Fruit fly (Drosophila melanogaster) whole organism, embryonic: Measurements from ENCODE around the gene Lamp1.

Source experiments
- Atf-2 ChIP-seq: fragments of 200-800 bp; sonication (Bioruptor generic); optimal IDR thresholded peaks from 2 replicates; lab custom pipeline; 2016; ENCODE audit warnings: missing biosample characterization, missing genetic modification characterization
- CG12236 ChIP-seq: fragments of 200-800 bp; sonication (Bioruptor generic); optimal IDR thresholded peaks from 2 replicates; lab custom pipeline; 2016; ENCODE audit warnings: missing biosample characterization, missing genetic modification characterization
- CG12299 ChIP-seq: fragments of 200-800 bp; sonication (Bioruptor generic); optimal IDR thresholded peaks from 2 replicates; lab custom pipeline; 2018; ENCODE audit warnings: missing biosample characterization, mild to moderate bottlenecking, missing genetic modification characterization
- CG13894 ChIP-seq: fragments of 200-800 bp; sonication (Bioruptor generic); optimal IDR thresholded peaks from 3 replicates; lab custom pipeline; 2018; ENCODE audit warnings: missing biosample characterization, mild to moderate bottlenecking, missing genetic modification characterization, moderate library complexity
- CG14710 ChIP-seq: fragments of 200-800 bp; sonication (Bioruptor generic); optimal IDR thresholded peaks from 3 replicates; lab custom pipeline; 2019; ENCODE audit warnings: missing biosample characterization, mild to moderate bottlenecking, missing genetic modification characterization, moderate library complexity
- CG14860 ChIP-seq: fragments of 200-800 bp; sonication (Bioruptor generic); IDR thresholded peaks from 3 replicates; pipeline ENCODE4 v1.3.6; 2022; ENCODE audit warnings: missing biosample characterization, missing genetic modification characterization; ENCODE audit not compliant: partially characterized antibody
- CG17328 ChIP-seq: fragments of 200-800 bp; sonication (Bioruptor generic); IDR thresholded peaks from 2 replicates; pipeline ENCODE4 v1.3.6; 2022; ENCODE audit warnings: missing biosample characterization, missing genetic modification characterization
- CG17612 ChIP-seq: fragments of 200-800 bp; sonication (Bioruptor generic); IDR thresholded peaks from 2 replicates; pipeline ENCODE4 v1.3.6; 2022; ENCODE audit warnings: missing biosample characterization, missing genetic modification characterization
- CG17802 ChIP-seq: fragments of 200-800 bp; sonication (Bioruptor generic); optimal IDR thresholded peaks from 2 replicates; lab custom pipeline; 2018; ENCODE audit warnings: missing biosample characterization, mild to moderate bottlenecking, missing genetic modification characterization, moderate library complexity
- CG1832 ChIP-seq: fragments of 200-800 bp; sonication (Bioruptor generic); optimal IDR thresholded peaks from 2 replicates; lab custom pipeline; 2017; ENCODE audit warnings: missing biosample characterization, mild to moderate bottlenecking, missing genetic modification characterization, inconsistent platforms
- CG32767 ChIP-seq: fragments of 200-800 bp; sonication (Bioruptor generic); IDR thresholded peaks from 2 replicates; pipeline ENCODE4 v1.3.6; 2022; ENCODE audit warnings: missing biosample characterization, missing genetic modification characterization
- CG3838 ChIP-seq: fragments of 200-800 bp; sonication (Bioruptor generic); optimal IDR thresholded peaks from 3 replicates; lab custom pipeline; 2016; ENCODE audit warnings: missing biosample characterization, missing genetic modification characterization
- CG4282 ChIP-seq: fragments of 200-800 bp; sonication (Bioruptor generic); optimal IDR thresholded peaks from 2 replicates; lab custom pipeline; 2016; ENCODE audit warnings: missing biosample characterization, missing genetic modification characterization
- CG4404 ChIP-seq: fragments of 200-800 bp; sonication (Bioruptor generic); IDR thresholded peaks from 2 replicates; pipeline ENCODE4 v1.3.6; 2022; ENCODE audit warnings: missing biosample characterization, missing genetic modification characterization
- CG4424 ChIP-seq: fragments of 200-800 bp; sonication (Bioruptor generic); optimal IDR thresholded peaks from 3 replicates; lab custom pipeline; 2016; ENCODE audit warnings: missing biosample characterization, missing genetic modification characterization
- CG4617 ChIP-seq: fragments of 200-800 bp; sonication (Bioruptor generic); optimal IDR thresholded peaks from 3 replicates; lab custom pipeline; 2016; ENCODE audit warnings: missing biosample characterization, missing genetic modification characterization, borderline replicate concordance
- CG6175 ChIP-seq: fragments of 200-800 bp; sonication (Bioruptor generic); IDR thresholded peaks from 3 replicates; pipeline ENCODE4 v1.3.6; 2022; ENCODE audit warnings: missing biosample characterization, missing genetic modification characterization
- CG7372 ChIP-seq: fragments of 200-800 bp; sonication (Bioruptor generic); IDR thresholded peaks from 2 replicates; pipeline ENCODE4 v1.3.6; 2022; ENCODE audit warnings: missing biosample characterization, missing genetic modification characterization
- CG7556 ChIP-seq: fragments of 200-800 bp; sonication (Bioruptor generic); optimal IDR thresholded peaks from 2 replicates; lab custom pipeline; 2017; ENCODE audit warnings: missing biosample characterization, mild to moderate bottlenecking, missing genetic modification characterization
- CG7928 ChIP-seq: fragments of 200-800 bp; sonication (Bioruptor generic); optimal IDR thresholded peaks from 2 replicates; lab custom pipeline; 2017; ENCODE audit warnings: missing biosample characterization, mild to moderate bottlenecking, missing genetic modification characterization
- CTCF ChIP-seq: fragments of 200-800 bp; sonication (Bioruptor generic); optimal IDR thresholded peaks from 2 replicates; lab custom pipeline; 2017; ENCODE audit warnings: missing biosample characterization, mild to moderate bottlenecking, missing genetic modification characterization, moderate library complexity
- Chrac-16 ChIP-seq: fragments of 200-800 bp; sonication (Bioruptor generic); optimal IDR thresholded peaks from 3 replicates; lab custom pipeline; 2016; ENCODE audit warnings: missing biosample characterization, missing genetic modification characterization
- CkIIα-i1 ChIP-seq: fragments of 200-800 bp; sonication (Bioruptor generic); IDR thresholded peaks from 2 replicates; pipeline ENCODE4 v1.3.6; 2022; ENCODE audit warnings: missing biosample characterization, missing genetic modification characterization
- CrebB ChIP-seq: fragments of 200-800 bp; sonication (Bioruptor generic); optimal IDR thresholded peaks from 3 replicates; lab custom pipeline; 2018; ENCODE audit warnings: missing biosample characterization, mild to moderate bottlenecking, missing genetic modification characterization
- Dek ChIP-seq: fragments of 200-800 bp; sonication (Bioruptor generic); optimal IDR thresholded peaks from 3 replicates; lab custom pipeline; 2019; ENCODE audit warnings: missing biosample characterization, mild to moderate bottlenecking, missing genetic modification characterization, moderate library complexity
- HHEX ChIP-seq: fragments of 200-800 bp; sonication (Bioruptor generic); optimal IDR thresholded peaks from 3 replicates; lab custom pipeline; 2017; ENCODE audit warnings: missing biosample characterization, mild to moderate bottlenecking, missing genetic modification characterization, missing genetic modification reagents
- Hey ChIP-seq: fragments of 200-800 bp; sonication (Bioruptor generic); optimal IDR thresholded peaks from 3 replicates; lab custom pipeline; 2018; ENCODE audit warnings: missing biosample characterization, mild to moderate bottlenecking, missing genetic modification characterization
- Lim3 ChIP-seq: fragments of 200-800 bp; sonication (Bioruptor generic); IDR thresholded peaks from 2 replicates; pipeline ENCODE4 v1.3.6; 2022; ENCODE audit warnings: missing biosample characterization, missing genetic modification characterization
- Nf-YB ChIP-seq: fragments of 200-800 bp; sonication (Bioruptor generic); optimal IDR thresholded peaks from 3 replicates; lab custom pipeline; 2019; ENCODE audit warnings: missing biosample characterization, mild to moderate bottlenecking, missing genetic modification characterization, moderate library complexity
- Nf-YC ChIP-seq: fragments of 200-800 bp; optimal IDR thresholded peaks from 3 replicates; lab custom pipeline; 2019; ENCODE audit warnings: missing biosample characterization, mild to moderate bottlenecking, missing genetic modification characterization, moderate library complexity
- Spps ChIP-seq: fragments of 200-800 bp; sonication (Bioruptor generic); optimal IDR thresholded peaks from 2 replicates; lab custom pipeline; 2018; ENCODE audit warnings: missing biosample characterization, mild to moderate bottlenecking, missing genetic modification characterization
- YL-1 ChIP-seq: fragments of 200-800 bp; sonication (Bioruptor generic); optimal IDR thresholded peaks from 3 replicates; lab custom pipeline; 2017; ENCODE audit warnings: missing biosample characterization, mild to moderate bottlenecking, missing genetic modification characterization
- ac ChIP-seq: fragments of 200-800 bp; sonication (Bioruptor generic); optimal IDR thresholded peaks from 3 replicates; lab custom pipeline; 2017; ENCODE audit warnings: missing biosample characterization, mild to moderate bottlenecking, missing genetic modification characterization
- amos ChIP-seq: fragments of 200-800 bp; sonication (Bioruptor generic); IDR thresholded peaks from 2 replicates; pipeline ENCODE4 v1.3.6; 2022; ENCODE audit warnings: missing biosample characterization, missing genetic modification characterization; ENCODE audit not compliant: partially characterized antibody
- ato ChIP-seq: fragments of 200-800 bp; sonication (Bioruptor generic); IDR thresholded peaks from 2 replicates; pipeline ENCODE4 v1.3.6; 2022; ENCODE audit warnings: missing biosample characterization, missing genetic modification characterization; ENCODE audit not compliant: partially characterized antibody
- ci ChIP-seq: fragments of 200-800 bp; sonication (Bioruptor generic); IDR thresholded peaks from 3 replicates; pipeline ENCODE4 v1.3.6; 2022; ENCODE audit warnings: missing biosample characterization, missing genetic modification characterization
- dimm ChIP-seq: fragments of 200-800 bp; sonication (Bioruptor generic); IDR thresholded peaks from 2 replicates; pipeline ENCODE4 v1.3.6; 2022; ENCODE audit warnings: missing biosample characterization, missing genetic modification characterization
- fd96Cb ChIP-seq: fragments of 200-800 bp; sonication (Bioruptor generic); optimal IDR thresholded peaks from 2 replicates; lab custom pipeline; 2018; ENCODE audit warnings: missing biosample characterization, mild to moderate bottlenecking, missing genetic modification characterization, moderate library complexity
- gcm ChIP-seq: fragments of 200-800 bp; sonication (Bioruptor generic); optimal IDR thresholded peaks from 2 replicates; lab custom pipeline; 2019; ENCODE audit warnings: missing biosample characterization, mild to moderate bottlenecking, missing genetic modification characterization, moderate library complexity
- grn ChIP-seq: fragments of 200-800 bp; sonication (Bioruptor generic); optimal IDR thresholded peaks from 3 replicates; lab custom pipeline; 2017; ENCODE audit warnings: missing biosample characterization, missing genetic modification characterization
- nau ChIP-seq: fragments of 200-800 bp; sonication (Bioruptor generic); optimal IDR thresholded peaks from 3 replicates; lab custom pipeline; 2017; ENCODE audit warnings: missing biosample characterization, mild to moderate bottlenecking, missing genetic modification characterization, missing genetic modification reagents
- onecut ChIP-seq: fragments of 200-800 bp; sonication (Bioruptor generic); IDR thresholded peaks from 2 replicates; pipeline ENCODE4 v1.3.6; 2022; ENCODE audit warnings: missing biosample characterization, missing genetic modification characterization
- pros ChIP-seq: fragments of 200-800 bp; sonication (Bioruptor generic); optimal IDR thresholded peaks from 3 replicates; lab custom pipeline; 2019; ENCODE audit warnings: missing biosample characterization, mild to moderate bottlenecking, missing genetic modification characterization, moderate library complexity
- row ChIP-seq: fragments of 200-800 bp; sonication (Bioruptor generic); IDR thresholded peaks from 3 replicates; pipeline ENCODE4 v1.3.6; 2022; ENCODE audit warnings: missing biosample characterization, missing genetic modification characterization
- sens ChIP-seq: fragments of 200-800 bp; sonication (Bioruptor generic); peaks from one replicate; lab custom pipeline; 2016; ENCODE audit warnings: missing biosample characterization, missing genetic modification characterization
- sima ChIP-seq: fragments of 200-800 bp; sonication (Bioruptor generic); optimal IDR thresholded peaks from 2 replicates; lab custom pipeline; 2016; ENCODE audit warnings: missing biosample characterization, missing genetic modification characterization
- stwl ChIP-seq: fragments of 200-800 bp; sonication (Bioruptor generic); optimal IDR thresholded peaks from 3 replicates; lab custom pipeline; 2018; ENCODE audit warnings: missing biosample characterization, mild to moderate bottlenecking, missing genetic modification characterization, moderate library complexity
- trem ChIP-seq: fragments of 200-800 bp; optimal IDR thresholded peaks from 3 replicates; lab custom pipeline; 2019; ENCODE audit warnings: missing biosample characterization, mild to moderate bottlenecking, missing genetic modification characterization, moderate library complexity
- ttk ChIP-seq: fragments of 200-800 bp; sonication (Bioruptor generic); IDR thresholded peaks from 2 replicates; pipeline ENCODE4 v2.1.2; 2022; ENCODE audit warnings: missing biosample characterization, missing genetic modification characterization
- vvl ChIP-seq: fragments of 200-800 bp; sonication (Bioruptor generic); IDR thresholded peaks from 2 replicates; pipeline ENCODE4 v1.3.6; 2022; ENCODE audit warnings: missing biosample characterization, missing genetic modification characterization

The Lamp1 gene

DNA sequence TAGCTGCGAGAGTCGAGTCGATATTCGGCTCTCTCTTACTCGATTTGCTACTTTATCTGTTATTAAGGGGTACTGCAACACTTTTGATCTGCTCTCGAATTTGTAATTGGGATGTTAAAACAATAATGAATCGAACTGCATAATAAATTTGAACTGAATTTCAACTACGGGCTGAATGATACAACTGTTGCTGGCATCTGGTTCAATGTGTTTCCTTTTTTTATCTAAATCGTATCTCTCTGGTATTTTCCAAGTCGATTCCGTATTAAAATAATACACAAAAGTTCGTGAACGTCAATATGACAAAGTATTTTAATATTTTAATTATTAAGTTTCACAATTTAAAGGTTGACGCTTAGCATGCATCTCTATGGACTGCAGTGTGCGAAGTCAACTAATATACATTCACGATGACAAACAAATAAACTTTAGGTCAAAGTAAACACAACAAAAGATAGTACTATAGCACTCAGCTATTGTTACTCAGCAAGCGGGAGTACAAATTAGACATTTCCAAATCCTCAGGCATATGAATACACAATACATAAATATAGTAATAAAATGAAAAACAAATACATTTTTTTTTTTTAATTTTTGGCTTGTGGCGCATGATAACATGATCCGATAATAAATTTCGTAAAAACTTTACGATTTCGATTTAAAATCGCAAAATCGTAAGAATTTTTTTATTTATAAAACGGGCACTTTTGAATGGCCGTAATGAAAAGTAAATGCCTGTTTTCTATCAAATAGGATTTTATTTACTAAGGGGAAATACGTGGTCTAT, 50.7 kb downstream of the Lamp1 start, which contains the start of gene CG2201 (continued):
- TF ChIP-seq CG14710 (tag; lab: Kevin White, UChicago) (peak; percentile 24), CG7372 (no peak), sens (GFP tag; lab: Kevin White, UChicago) (peak; percentile 74), CG6175 (GFP tag; lab: Robert Waterston, UW) (no peak), ttk (no peak), nau (GFP tag; lab: Kevin White, UChicago) (peak; percentile 40), CG4404 (GFP tag; lab: Robert Waterston, UW) (no peak), CG7556 (GFP tag; lab: Kevin White, UChicago) (no peak), amos (GFP tag; lab: Robert Waterston, UW) (no peak), vvl (GFP tag; lab: Robert Waterston, UW) (peak; percentile 69), CG12299 (peak; percentile 24), grn (GFP tag; lab: Kevin White, UChicago) (peak; percentile 18), fd96Cb (peak; percentile 24), Atf-2 (GFP tag; lab: Kevin White, UChicago) (no peak), HHEX (peak; percentile 21), CG17328 (GFP tag; lab: Robert Waterston, UW) (peak; percentile 49), ci (GFP tag; lab: Robert Waterston, UW) (peak; percentile 81; the same call in 2 of the 3 replicates), ac (peak; percentile 32), trem (peak; percentile 48), ato (GFP tag; lab: Robert Waterston, UW) (no peak), row (GFP tag; lab: Robert Waterston, UW) (peak; percentile 61), CG4282 (GFP tag; lab: Kevin White, UChicago) (peak; percentile 33), Nf-YC (no peak), stwl (tag; lab: Kevin White, UChicago) (peak; percentile 48), CTCF (peak; percentile 20), CkIIα-i1 (GFP tag; lab: Robert Waterston, UW) (no peak), Dek (tag; lab: Kevin White, UChicago) (peak; percentile 1), CG4617 (GFP tag; lab: Kevin White, UChicago) (peak; percentile 14), CG7928 (GFP tag; lab: Kevin White, UChicago) (no peak), Hey (tag; lab: Kevin White, UChicago) (no peak), CG14860 (0 out of 3 replicates have a peak, but pooled peaks have one; percentile 19), CG1832 (no peak), CG12236 (GFP tag; lab: Kevin White, UChicago) (no peak), dimm (GFP tag; lab: Robert Waterston, UW) (no peak), CG17612 (GFP tag; lab: Robert Waterston, UW) (0 out of 2 replicates have a peak, but pooled peaks have one; percentile 5), CG32767 (peak; percentile 59; the same call in 1 of the 2 replicates), gcm (GFP tag; lab: Kevin White, UChicago) (peak; percentile 61), CG13894 (tag; lab: Kevin White, UChicago) (peak; percentile 68), CG4424 (GFP tag; lab: Kevin White, UChicago) (peak; percentile 20), Chrac-16 (GFP tag; lab: Kevin White, UChicago) (peak; percentile 15), sima (GFP tag; lab: Kevin White, UChicago) (no peak), CG3838 (GFP tag; lab: Kevin White, UChicago) (peak; percentile 30), Nf-YB (GFP tag; lab: Kevin White, UChicago) (no peak), pros (GFP tag; lab: Kevin White, UChicago) (no peak), Lim3 (no peak), CrebB (no peak), CG17802 (tag; lab: Kevin White, UChicago) (no peak), Spps (no peak), onecut (GFP tag; lab: Robert Waterston, UW) (0 out of 2 replicates have a peak, but pooled peaks have one; percentile 13), YL-1 (GFP tag; lab: Kevin White, UChicago) (no peak)
